Fruit fly (Drosophila melanogaster): ENCODE measurements around the gene disp.

Gene disp

dm6 chr3R:5841290-5841689 is 14.8 kb downstream of the disp start:
- TF ChIP-seq h (GFP tag; optimal IDR thresholded peaks at IDR 0.05) (peak; percentile 6), lola (GFP tag; optimal IDR thresholded peaks at IDR 0.05) (no peak)

dm6 chr3R:5840870-5841269 is 15.2 kb downstream of the disp start, which contains the start of gene CG1213:
Gene CG1213, plus strand, starts transcription at chr3R:5841170.
- TF ChIP-seq Myc (optimal IDR thresholded peaks at IDR 0.05) (no peak), foxo (GFP tag; optimal IDR thresholded peaks at IDR 0.05) (no peak), dl (GFP tag; optimal IDR thresholded peaks at IDR 0.05; ENCODE audit: insufficient read depth in 1 of 2, partially characterized antibody in 2 of 2) (no peak), Rel (GFP tag; optimal IDR thresholded peaks at IDR 0.05) (no peak), Rel (tag; optimal IDR thresholded peaks at IDR 0.05) (no peak), HLH106 (tag; optimal IDR thresholded peaks at IDR 0.05) (no peak), rgr (GFP tag; optimal IDR thresholded peaks at IDR 0.05) (no peak), Mio (GFP tag; optimal IDR thresholded peaks at IDR 0.05) (no peak), pan (optimal IDR thresholded peaks at IDR 0.05) (no peak)

dm6 chr3R:5838683-5839365 is 17.3 kb downstream of the disp start:
- TF ChIP-seq dmrt93B (GFP tag; optimal IDR thresholded peaks at IDR 0.05) = no peak
- no peak for TF ChIP-seq N (GFP tag; optimal IDR thresholded peaks at IDR 0.05)
- TF ChIP-seq HLH106 (tag; optimal IDR thresholded peaks at IDR 0.05) = no peak
- no peak for TF ChIP-seq Rel (GFP tag; optimal IDR thresholded peaks at IDR 0.05)
- TF ChIP-seq Rel (tag; optimal IDR thresholded peaks at IDR 0.05) = peak; percentile 72
- no peak for TF ChIP-seq brk (GFP tag; optimal IDR thresholded peaks at IDR 0.05)
- TF ChIP-seq sage (GFP tag; optimal IDR thresholded peaks at IDR 0.05) = no peak
- no peak for TF ChIP-seq Hr78 (GFP tag; optimal IDR thresholded peaks at IDR 0.05)
- TF ChIP-seq lola (GFP tag; optimal IDR thresholded peaks at IDR 0.05) = no peak
- TF ChIP-seq h (GFP tag; optimal IDR thresholded peaks at IDR 0.05) = no peak
- no peak for TF ChIP-seq dsf (GFP tag; optimal IDR thresholded peaks at IDR 0.05; ENCODE audit: borderline replicate concordance)
- TF ChIP-seq Vsx2 (GFP tag; optimal IDR thresholded peaks at IDR 0.05; ENCODE audit: partially characterized antibody) = no peak
- TF ChIP-seq CrebA (GFP tag; optimal IDR thresholded peaks at IDR 0.05; ENCODE audit: borderline replicate concordance) = no peak
- no peak for TF ChIP-seq CG9705 (GFP tag; optimal IDR thresholded peaks at IDR 0.05)
- no peak for TF ChIP-seq Dfd (GFP tag; optimal IDR thresholded peaks at IDR 0.05)
- TF ChIP-seq Hnf4 (GFP tag; optimal IDR thresholded peaks at IDR 0.05) = no peak
- peak; percentile 42 for TF ChIP-seq Hr83 (GFP tag; optimal IDR thresholded peaks at IDR 0.05; ENCODE audit: poor library complexity, severe bottlenecking)

- TF ChIP-seq sv (GFP tag; optimal IDR thresholded peaks at IDR 0.05) = no peak
- no peak for TF ChIP-seq Sp1 (GFP tag; optimal IDR thresholded peaks at IDR 0.05)
- TF ChIP-seq br (GFP tag; optimal IDR thresholded peaks at IDR 0.05) = no peak
- no peak for TF ChIP-seq lola (GFP tag; optimal IDR thresholded peaks at IDR 0.05)
- TF ChIP-seq Dfd (GFP tag; optimal IDR thresholded peaks at IDR 0.05) = no peak
- TF ChIP-seq CG9705 (GFP tag; optimal IDR thresholded peaks at IDR 0.05) = no peak
- no peak for TF ChIP-seq pan (optimal IDR thresholded peaks at IDR 0.05)
- TF ChIP-seq Myc (optimal IDR thresholded peaks at IDR 0.05) = no peak
- TF ChIP-seq psq (GFP tag; optimal IDR thresholded peaks at IDR 0.05) = no peak
- TF ChIP-seq HLH106 (tag; optimal IDR thresholded peaks at IDR 0.05) = no peak
- TF ChIP-seq Hr78 (GFP tag; optimal IDR thresholded peaks at IDR 0.05) = no peak
- no peak for TF ChIP-seq dmrt93B (GFP tag; optimal IDR thresholded peaks at IDR 0.05)
- no peak for TF ChIP-seq fru (GFP tag; optimal IDR thresholded peaks at IDR 0.05)
- TF ChIP-seq brk (GFP tag; optimal IDR thresholded peaks at IDR 0.05) = no peak
- no peak for TF ChIP-seq foxo (GFP tag; optimal IDR thresholded peaks at IDR 0.05)
- TF ChIP-seq Rel (GFP tag; optimal IDR thresholded peaks at IDR 0.05) = no peak
- no peak for TF ChIP-seq Rel (tag; optimal IDR thresholded peaks at IDR 0.05)
- no peak for TF ChIP-seq jim (GFP tag; optimal IDR thresholded peaks at IDR 0.05)
- TF ChIP-seq Vsx2 (GFP tag; optimal IDR thresholded peaks at IDR 0.05; ENCODE audit: partially characterized antibody) = no peak
- TF ChIP-seq sage (GFP tag; optimal IDR thresholded peaks at IDR 0.05) = no peak
- TF ChIP-seq Abd-B (GFP tag; optimal IDR thresholded peaks at IDR 0.05) = no peak
Observed at dm6 chr3R:5836536-5836935, 19.6 kb downstream of the disp start.

dm6 chr3R:5833948-5834504 is 22.1 kb downstream of the disp start:
- peak; percentile 69 for TF ChIP-seq HLH106 (tag; optimal IDR thresholded peaks at IDR 0.05)
- no peak for TF ChIP-seq N (GFP tag; optimal IDR thresholded peaks at IDR 0.05)
- peak; percentile 78 for TF ChIP-seq psq (GFP tag; optimal IDR thresholded peaks at IDR 0.05)
- TF ChIP-seq jim (GFP tag; optimal IDR thresholded peaks at IDR 0.05) = no peak
- no peak for TF ChIP-seq Myc (optimal IDR thresholded peaks at IDR 0.05)
- peak; percentile 80 for TF ChIP-seq fru (GFP tag; optimal IDR thresholded peaks at IDR 0.05)
- TF ChIP-seq ey (GFP tag; optimal IDR thresholded peaks at IDR 0.05) = peak; percentile 87
- peak in 1 of 2 experiments; percentile 82 for TF ChIP-seq foxo (GFP tag; optimal IDR thresholded peaks at IDR 0.05)
- TF ChIP-seq sage (GFP tag; optimal IDR thresholded peaks at IDR 0.05) = peak; percentile 39
- TF ChIP-seq dsf (GFP tag; optimal IDR thresholded peaks at IDR 0.05; ENCODE audit: borderline replicate concordance) = no peak
- TF ChIP-seq GATAd (GFP tag; optimal IDR thresholded peaks at IDR 0.05) = peak; percentile 22
- TF ChIP-seq Jra (GFP tag; optimal IDR thresholded peaks at IDR 0.05) = peak; percentile 35
- peak; percentile 73 for TF ChIP-seq rgr (GFP tag; optimal IDR thresholded peaks at IDR 0.05)
- TF ChIP-seq Rel (GFP tag; optimal IDR thresholded peaks at IDR 0.05) = peak; percentile 17
- TF ChIP-seq Rel (tag; optimal IDR thresholded peaks at IDR 0.05) = no peak
- TF ChIP-seq OdsH (GFP tag; optimal IDR thresholded peaks at IDR 0.05) = peak; percentile 72
- TF ChIP-seq CG32264 (GFP tag; optimal IDR thresholded peaks at IDR 0.05) = peak; percentile 58
- peak; percentile 74 for TF ChIP-seq Hnf4 (GFP tag; optimal IDR thresholded peaks at IDR 0.05)
- TF ChIP-seq Dfd (GFP tag; optimal IDR thresholded peaks at IDR 0.05) = no peak
- peak; percentile 51 for TF ChIP-seq woc (GFP tag; optimal IDR thresholded peaks at IDR 0.05)
- peak; percentile 84 for TF ChIP-seq h (GFP tag; optimal IDR thresholded peaks at IDR 0.05)
- no peak for TF ChIP-seq Abd-B (GFP tag; optimal IDR thresholded peaks at IDR 0.05)
- peak; percentile 59 for TF ChIP-seq Sp1 (GFP tag; optimal IDR thresholded peaks at IDR 0.05)
- TF ChIP-seq dmrt93B (GFP tag; optimal IDR thresholded peaks at IDR 0.05) = peak; percentile 62
- TF ChIP-seq pan (optimal IDR thresholded peaks at IDR 0.05) = no peak
- peak; percentile 77 for TF ChIP-seq br (GFP tag; optimal IDR thresholded peaks at IDR 0.05)
- TF ChIP-seq lola (GFP tag; optimal IDR thresholded peaks at IDR 0.05) = no peak
